Worm (Caenorhabditis elegans) whole organism, young adult: ENCODE measurements around the gene hal-3.

Experiments used
- B0261.1 ChIP-seq: sonication (generic microtip); optimal IDR thresholded peaks from 2 replicates; lab custom pipeline; 2016; ENCODE audit warnings: mild to moderate bottlenecking, missing genetic modification characterization, moderate library complexity, missing compliant biosample characterization
- C06A6.2 ChIP-seq: fragments of 200-800 bp; sonication (Bioruptor generic); conservative IDR thresholded peaks from 2 replicates; pipeline ENCODE4 v1.3.6; 2022; ENCODE audit warnings: missing genetic modification characterization, missing compliant biosample characterization
- F10E7.11 ChIP-seq: sonication (generic microtip); optimal IDR thresholded peaks from 2 replicates; lab custom pipeline; 2017; ENCODE audit warnings: mild to moderate bottlenecking, missing genetic modification characterization, moderate library complexity, missing compliant biosample characterization
- F22D6.2 ChIP-seq: sonication (generic microtip); optimal IDR thresholded peaks from 2 replicates; lab custom pipeline; 2016; ENCODE audit warnings: mild to moderate bottlenecking, missing genetic modification characterization, missing compliant biosample characterization
- F33H1.4 ChIP-seq: fragments of 200-800 bp; sonication (Bioruptor generic); IDR thresholded peaks from 2 replicates; pipeline ENCODE4 v1.3.6; 2022; ENCODE audit warnings: missing genetic modification reagents, missing genetic modification characterization, missing compliant biosample characterization
- F39B2.1 ChIP-seq: fragments of 200-800 bp; sonication (Bioruptor generic); IDR thresholded peaks from 2 replicates; pipeline ENCODE4 v1.3.6; 2022; ENCODE audit warnings: missing genetic modification reagents, missing genetic modification characterization, missing compliant biosample characterization
- F52B5.7 ChIP-seq: sonication (generic microtip); optimal IDR thresholded peaks from 2 replicates; lab custom pipeline; 2016; ENCODE audit warnings: mild to moderate bottlenecking, missing genetic modification characterization, missing compliant biosample characterization
- F55B11.4 ChIP-seq: sonication (generic microtip); optimal IDR thresholded peaks from 2 replicates; lab custom pipeline; 2016; ENCODE audit warnings: missing compliant biosample characterization, missing genetic modification characterization, borderline replicate concordance; ENCODE audit not compliant: insufficient read depth
- F57A8.1 ChIP-seq: fragments of 200-800 bp; sonication (Bioruptor generic); optimal IDR thresholded peaks from 2 replicates; lab custom pipeline; 2018; ENCODE audit warnings: mild to moderate bottlenecking, missing genetic modification characterization, moderate library complexity, missing compliant biosample characterization
- Y53F4B.3 ChIP-seq: fragments of 200-800 bp; sonication (Bioruptor generic); IDR thresholded peaks from 2 replicates; pipeline ENCODE4 v1.3.6; 2022; ENCODE audit warnings: missing genetic modification reagents, missing genetic modification characterization, missing compliant biosample characterization
- Y53G8AR.9 ChIP-seq: fragments of 200-800 bp; sonication (Bioruptor generic); conservative IDR thresholded peaks from 2 replicates; pipeline ENCODE4 v1.3.6; 2022; ENCODE audit warnings: missing genetic modification reagents, missing genetic modification characterization, missing compliant biosample characterization
- Y56A3A.18 ChIP-seq: fragments of 200-800 bp; sonication (Bioruptor generic); IDR thresholded peaks from 2 replicates; pipeline ENCODE4 v1.3.6; 2022; ENCODE audit warnings: missing genetic modification reagents, missing genetic modification characterization, missing compliant biosample characterization
- Y67H2A.10 ChIP-seq: fragments of 200-800 bp; sonication (Bioruptor generic); conservative IDR thresholded peaks from 2 replicates; pipeline ENCODE4 v1.3.6; 2022; ENCODE audit warnings: missing genetic modification reagents, missing genetic modification characterization, missing compliant biosample characterization
- Y95B8A.8 ChIP-seq: fragments of 200-800 bp; sonication (Bioruptor generic); IDR thresholded peaks from 2 replicates; pipeline ENCODE4 v1.3.6; 2022; ENCODE audit warnings: missing genetic modification reagents, missing genetic modification characterization, missing compliant biosample characterization
- akir-1 ChIP-seq: fragments of 200-800 bp; sonication (Bioruptor generic); optimal IDR thresholded peaks from 2 replicates; lab custom pipeline; 2018; ENCODE audit warnings: mild to moderate bottlenecking, missing genetic modification characterization, moderate library complexity, missing compliant biosample characterization
- atf-7 ChIP-seq: sonication (generic microtip); optimal IDR thresholded peaks from 2 replicates; lab custom pipeline; 2017; ENCODE audit warnings: mild to moderate bottlenecking, missing genetic modification characterization, missing compliant biosample characterization
- ceh-40 ChIP-seq: fragments of 200-800 bp; sonication (Bioruptor generic); IDR thresholded peaks from 2 replicates; pipeline ENCODE4 v1.3.6; 2022; ENCODE audit warnings: missing genetic modification characterization, missing compliant biosample characterization
- ceh-79 ChIP-seq: sonication (generic microtip); optimal IDR thresholded peaks from 2 replicates; lab custom pipeline; 2017; ENCODE audit warnings: mild to moderate bottlenecking, missing genetic modification characterization, missing compliant biosample characterization
- dox-1 ChIP-seq: fragments of 200-800 bp; sonication (Bioruptor generic); IDR thresholded peaks from 2 replicates; pipeline ENCODE4 v1.3.6; 2022; ENCODE audit warnings: missing genetic modification reagents, missing genetic modification characterization, missing compliant biosample characterization
- efl-1 ChIP-seq: fragments of 150-350 bp; optimal IDR thresholded peaks from 2 replicates; lab custom pipeline; 2014; ENCODE audit warnings: missing biosample characterization, missing genetic modification reagents, missing genetic modification characterization
- egrh-3 ChIP-seq: fragments of 200-800 bp; sonication (Bioruptor generic); IDR thresholded peaks from 2 replicates; pipeline ENCODE4 v1.3.6; 2022; ENCODE audit warnings: missing genetic modification reagents, missing genetic modification characterization, missing compliant biosample characterization
- ets-4 ChIP-seq: fragments of 200-800 bp; sonication (Bioruptor generic); optimal IDR thresholded peaks from 2 replicates; lab custom pipeline; 2018; ENCODE audit warnings: mild to moderate bottlenecking, missing genetic modification characterization, missing compliant biosample characterization
- fkh-3 ChIP-seq: sonication (generic microtip); optimal IDR thresholded peaks from 2 replicates; lab custom pipeline; 2016; ENCODE audit warnings: mild to moderate bottlenecking, missing genetic modification characterization, missing compliant biosample characterization
- gei-17 ChIP-seq: fragments of 200-800 bp; sonication (Bioruptor generic); optimal IDR thresholded peaks from 2 replicates; lab custom pipeline; 2018; ENCODE audit warnings: mild to moderate bottlenecking, missing genetic modification characterization, missing compliant biosample characterization
- hlh-12 ChIP-seq: sonication (generic microtip); optimal IDR thresholded peaks from 2 replicates; lab custom pipeline; 2016; ENCODE audit warnings: missing genetic modification characterization, missing compliant biosample characterization
- hmg-1.2 ChIP-seq: fragments of 200-800 bp; sonication (Bioruptor generic); IDR thresholded peaks from 2 replicates; pipeline ENCODE4 v1.3.6; 2022; ENCODE audit warnings: missing genetic modification reagents, missing genetic modification characterization, missing compliant biosample characterization
- hsf-1 ChIP-seq: fragments of 200-800 bp; sonication (Bioruptor generic); IDR thresholded peaks from 2 replicates; pipeline ENCODE4 v1.3.6; 2022; ENCODE audit warnings: missing genetic modification reagents, missing genetic modification characterization, missing compliant biosample characterization
- let-526 ChIP-seq: fragments of 200-800 bp; sonication (Bioruptor generic); IDR thresholded peaks from 2 replicates; pipeline ENCODE4 v1.3.6; 2022; ENCODE audit warnings: missing genetic modification reagents, missing genetic modification characterization, missing compliant biosample characterization
- lin-40 ChIP-seq: sonication (generic microtip); optimal IDR thresholded peaks from 2 replicates; lab custom pipeline; 2016; ENCODE audit warnings: missing genetic modification characterization, mild to moderate bottlenecking, missing compliant biosample characterization, missing genotype, missing genetic modification reagents
- lin-54 ChIP-seq: fragments of 200-800 bp; sonication (Bioruptor generic); optimal IDR thresholded peaks from 2 replicates; lab custom pipeline; 2018; ENCODE audit warnings: mild to moderate bottlenecking, missing genetic modification characterization, missing compliant biosample characterization
- lsy-27 ChIP-seq: sonication (generic microtip); optimal IDR thresholded peaks from 2 replicates; lab custom pipeline; 2017; ENCODE audit warnings: missing genetic modification characterization, mild to moderate bottlenecking, missing compliant biosample characterization, antibody characterized with exemption, missing genotype, borderline replicate concordance; ENCODE audit not compliant: insufficient read depth
- madf-3 ChIP-seq: fragments of 200-800 bp; sonication (Bioruptor generic); IDR thresholded peaks from 2 replicates; pipeline ENCODE4 v1.3.6; 2022; ENCODE audit warnings: missing genetic modification reagents, missing genetic modification characterization, missing compliant biosample characterization
- madf-6 ChIP-seq: fragments of 200-800 bp; sonication (Bioruptor generic); IDR thresholded peaks from 2 replicates; pipeline ENCODE4 v1.3.6; 2022; ENCODE audit warnings: missing genetic modification reagents, missing genetic modification characterization, missing compliant biosample characterization
- mcd-1 ChIP-seq: fragments of 200-800 bp; sonication (Bioruptor generic); IDR thresholded peaks from 2 replicates; pipeline ENCODE4 v1.3.6; 2022; ENCODE audit warnings: missing genetic modification reagents, missing genetic modification characterization, missing compliant biosample characterization
- mel-28 ChIP-seq: sonication (generic microtip); optimal IDR thresholded peaks from 2 replicates; lab custom pipeline; 2016; ENCODE audit warnings: borderline replicate concordance, mild to moderate bottlenecking, missing genetic modification characterization, missing compliant biosample characterization
- mes-4 ChIP-seq: sonication (generic microtip); optimal IDR thresholded peaks from 2 replicates; lab custom pipeline; 2016; ENCODE audit warnings: missing genotype, missing genetic modification characterization, missing compliant biosample characterization
- nfyb-1 ChIP-seq: fragments of 200-800 bp; sonication (Bioruptor generic); IDR thresholded peaks from 2 replicates; pipeline ENCODE4 v1.3.6; 2022; ENCODE audit warnings: missing genetic modification reagents, missing genetic modification characterization, missing compliant biosample characterization
- nhr-120 ChIP-seq: fragments of 200-800 bp; sonication (Bioruptor generic); IDR thresholded peaks from 2 replicates; pipeline ENCODE4 v1.3.6; 2022; ENCODE audit warnings: missing genetic modification characterization, missing compliant biosample characterization
- pha-4 ChIP-seq: fragments of 150-350 bp; sonication (generic microtip); optimal IDR thresholded peaks from 2 replicates; lab custom pipeline; 2014; ENCODE audit warnings: missing biosample characterization, missing genetic modification reagents, missing genetic modification characterization
- rcor-1 ChIP-seq: fragments of 200-800 bp; sonication (Bioruptor generic); IDR thresholded peaks from 2 replicates; pipeline ENCODE4 v1.3.6; 2022; ENCODE audit warnings: missing genetic modification reagents, missing genetic modification characterization, missing compliant biosample characterization
- rec-8 ChIP-seq, 2 experiments: sonication (generic microtip); optimal IDR thresholded peaks; 2 replicates each; lab custom pipeline; 2016; ENCODE audit warnings: mild to moderate bottlenecking in 2 of 2, missing genetic modification characterization in 2 of 2, missing genetic modification reagents in 2 of 2, missing genotype in 2 of 2, missing biosample characterization in 1 of 2, missing compliant biosample characterization in 1 of 2, moderate library complexity in 1 of 2
- rpc-1 ChIP-seq, 2 experiments: fragments of 150-350 bp in 1 of 2; sonication (generic microtip) in 1 of 2; optimal IDR thresholded peaks; 2 replicates each; lab custom pipeline; 2014 to 2018; ENCODE audit warnings: missing biosample characterization in 1 of 2, missing genetic modification characterization in 1 of 2, missing genetic modification reagents in 1 of 2, missing genotype in 1 of 2
- tbp1 ChIP-seq: fragments of 200-800 bp; sonication (Bioruptor generic); optimal IDR thresholded peaks from 2 replicates; lab custom pipeline; 2018; ENCODE audit warnings: mild to moderate bottlenecking, missing genetic modification characterization, missing compliant biosample characterization
- tbx-9 ChIP-seq: sonication (generic microtip); optimal IDR thresholded peaks from 2 replicates; lab custom pipeline; 2016; ENCODE audit warnings: borderline replicate concordance, missing genetic modification characterization, inconsistent platforms, missing compliant biosample characterization
- tlf-1 ChIP-seq: fragments of 200-800 bp; sonication (Bioruptor generic); optimal IDR thresholded peaks from 2 replicates; lab custom pipeline; 2018; ENCODE audit warnings: mild to moderate bottlenecking, missing genetic modification characterization, missing compliant biosample characterization
- xnd-1 ChIP-seq: sonication (generic microtip); optimal IDR thresholded peaks from 2 replicates; lab custom pipeline; 2016; ENCODE audit warnings: missing genotype, missing genetic modification reagents, missing genetic modification characterization, missing compliant biosample characterization
- zim-3 ChIP-seq: sonication (generic microtip); optimal IDR thresholded peaks from 2 replicates; lab custom pipeline; 2017; ENCODE audit warnings: mild to moderate bottlenecking, missing genetic modification characterization, moderate library complexity, missing compliant biosample characterization
- ztf-18 ChIP-seq: sonication (generic microtip); optimal IDR thresholded peaks from 2 replicates; lab custom pipeline; 2016; ENCODE audit warnings: missing genotype, mild to moderate bottlenecking, missing genetic modification characterization, missing compliant biosample characterization
- ztf-28 ChIP-seq: fragments of 200-800 bp; sonication (Bioruptor generic); IDR thresholded peaks from 2 replicates; pipeline ENCODE4 v1.3.6; 2022; ENCODE audit warnings: missing genetic modification reagents, missing genetic modification characterization, missing compliant biosample characterization

Gene hal-3

ce11 chrII:9591071-9591470 is 25.9 kb downstream of the hal-3 start, which contains the start of the genes E02H1.1 and tag-124 (continued):
- TF ChIP-seq rpc-1 (optimal IDR thresholded peaks at IDR 0.05; lab: Kevin White, UChicago) (no peak), rpc-1 (tag; optimal IDR thresholded peaks at IDR 0.05; lab: Kevin White, UChicago) (no peak), ceh-40 (no peak), hlh-12 (tag; lab: Kevin White, UChicago) (no peak), mcd-1 (peak; percentile 63; the same call in 1 of the 2 replicates), lin-40 (tag; lab: Kevin White, UChicago) (peak; percentile 70), rec-8 (tag; optimal IDR thresholded peaks at IDR 0.05; lab: Kevin White, UChicago) (peak in 1 of 2 experiments; percentile 68), pha-4 (tag; lab: Kevin White, UChicago) (no peak), atf-7 (tag; lab: Kevin White, UChicago) (no peak), F22D6.2 (tag; lab: Kevin White, UChicago) (no peak), xnd-1 (tag; lab: Kevin White, UChicago) (peak; percentile 2), mel-28 (tag; lab: Kevin White, UChicago) (no peak), zim-3 (tag; lab: Kevin White, UChicago) (no peak), C06A6.2 (no peak), tbp1 (peak; percentile 21), let-526 (GFP tag; lab: Robert Waterston, UW) (no peak), ets-4 (GFP tag; lab: Kevin White, UChicago) (no peak), Y95B8A.8 (GFP tag; lab: Robert Waterston, UW) (no peak), Y53F4B.3 (no peak), ztf-18 (tag; lab: Kevin White, UChicago) (no peak), madf-6 (GFP tag; lab: Robert Waterston, UW) (peak; percentile 70; the same call in 1 of the 2 replicates), madf-3 (GFP tag; lab: Robert Waterston, UW) (0 out of 2 replicates have a peak, but pooled peaks have one; percentile 49), efl-1 (no peak), F39B2.1 (GFP tag; lab: Robert Waterston, UW) (no peak), F33H1.4 (GFP tag; lab: Robert Waterston, UW) (peak; percentile 57), F55B11.4 (tag; lab: Kevin White, UChicago) (no peak), gei-17 (GFP tag; lab: Kevin White, UChicago) (no peak), hsf-1 (no peak), egrh-3 (GFP tag; lab: Robert Waterston, UW) (no peak), nfyb-1 (GFP tag; lab: Robert Waterston, UW) (no peak), tlf-1 (GFP tag; lab: Kevin White, UChicago) (no peak), lsy-27 (tag; lab: Kevin White, UChicago) (no peak), F10E7.11 (tag; lab: Kevin White, UChicago) (no peak), mes-4 (tag; lab: Kevin White, UChicago) (no peak), rcor-1 (peak; percentile 62), akir-1 (peak; percentile 33), F52B5.7 (no peak), lin-54 (GFP tag; lab: Kevin White, UChicago) (peak; percentile 35), ztf-28 (peak; percentile 64; the same call in 1 of the 2 replicates), fkh-3 (no peak), Y67H2A.10 (GFP tag; lab: Robert Waterston, UW) (no peak), dox-1 (peak; percentile 37; the same call in 1 of the 2 replicates), hmg-1.2 (no peak), F57A8.1 (GFP tag; lab: Kevin White, UChicago) (no peak), B0261.1 (tag; lab: Kevin White, UChicago) (no peak), ceh-79 (tag; lab: Kevin White, UChicago) (no peak), nhr-120 (GFP tag; lab: Robert Waterston, UW) (no peak), Y56A3A.18 (GFP tag; lab: Robert Waterston, UW) (no peak), Y53G8AR.9 (no peak), tbx-9 (tag; lab: Kevin White, UChicago) (no peak)
